Fruit fly (Drosophila melanogaster) whole organism, pupa: Measurements from ENCODE around the gene CG2182.

Experiments used
- CG13204 ChIP-seq: fragments of 200-800 bp; sonication (Bioruptor generic); optimal IDR thresholded peaks from 2 replicates; lab custom pipeline; 2018; ENCODE audit warnings: missing biosample characterization, mild to moderate bottlenecking, missing genetic modification characterization, moderate library complexity
- CG34367 ChIP-seq: fragments of 200-800 bp; sonication (Bioruptor generic); optimal IDR thresholded peaks from 2 replicates; lab custom pipeline; 2018; ENCODE audit warnings: missing biosample characterization, mild to moderate bottlenecking, missing genetic modification characterization

- TF ChIP-seq CG34367 (no peak), CG13204 (GFP tag; lab: Kevin White, UChicago) (no peak)
These were observed 31.3 kb upstream of the CG2182 start for dm6 chr3R:5691042-5691441.
